Worm (Caenorhabditis elegans) whole organism, young adult: ENCODE data around the gene tbx-43.

ENCODE experiments used
- B0261.1 ChIP-seq: sonication (generic microtip); optimal IDR thresholded peaks from 2 replicates; lab custom pipeline; 2016; ENCODE audit warnings: mild to moderate bottlenecking, missing genetic modification characterization, moderate library complexity, missing compliant biosample characterization
- D2030.7 ChIP-seq: fragments of 200-800 bp; sonication (Bioruptor generic); IDR thresholded peaks from 2 replicates; pipeline ENCODE4 v1.3.6; 2022; ENCODE audit warnings: missing genetic modification reagents, missing genetic modification characterization, missing compliant biosample characterization
- F10E7.11 ChIP-seq: sonication (generic microtip); optimal IDR thresholded peaks from 2 replicates; lab custom pipeline; 2017; ENCODE audit warnings: mild to moderate bottlenecking, missing genetic modification characterization, moderate library complexity, missing compliant biosample characterization
- F22D6.2 ChIP-seq: sonication (generic microtip); optimal IDR thresholded peaks from 2 replicates; lab custom pipeline; 2016; ENCODE audit warnings: mild to moderate bottlenecking, missing genetic modification characterization, missing compliant biosample characterization
- F33H1.4 ChIP-seq: fragments of 200-800 bp; sonication (Bioruptor generic); IDR thresholded peaks from 2 replicates; pipeline ENCODE4 v1.3.6; 2022; ENCODE audit warnings: missing genetic modification reagents, missing genetic modification characterization, missing compliant biosample characterization
- F57A8.1 ChIP-seq: fragments of 200-800 bp; sonication (Bioruptor generic); optimal IDR thresholded peaks from 2 replicates; lab custom pipeline; 2018; ENCODE audit warnings: mild to moderate bottlenecking, missing genetic modification characterization, moderate library complexity, missing compliant biosample characterization
- K11D2.4 ChIP-seq: fragments of 200-800 bp; sonication (Bioruptor generic); IDR thresholded peaks from 2 replicates; pipeline ENCODE4 v1.3.6; 2022; ENCODE audit warnings: missing genetic modification reagents, missing genetic modification characterization, missing compliant biosample characterization
- Y56A3A.18 ChIP-seq: fragments of 200-800 bp; sonication (Bioruptor generic); IDR thresholded peaks from 2 replicates; pipeline ENCODE4 v1.3.6; 2022; ENCODE audit warnings: missing genetic modification reagents, missing genetic modification characterization, missing compliant biosample characterization
- athp-1 ChIP-seq: sonication (generic microtip); optimal IDR thresholded peaks from 2 replicates; lab custom pipeline; 2017; ENCODE audit warnings: mild to moderate bottlenecking, missing genetic modification characterization, missing compliant biosample characterization
- bed-2 ChIP-seq: fragments of 200-800 bp; sonication (Bioruptor generic); IDR thresholded peaks from 2 replicates; pipeline ENCODE4 v1.3.6; 2022; ENCODE audit warnings: missing genetic modification reagents, missing genetic modification characterization, missing compliant biosample characterization
- cebp-1 ChIP-seq, 2 experiments: fragments of 200-800 bp in 1 of 2; sonication (Bioruptor generic) in 1 of 2; sonication (generic microtip) in 1 of 2; IDR thresholded peaks in 1 of 2; optimal IDR thresholded peaks in 1 of 2; 2 replicates each; pipeline versions ENCODE4 v1.3.6 to Lab custom; 2017 to 2022; ENCODE audit warnings: missing compliant biosample characterization in 2 of 2, missing genetic modification characterization in 2 of 2, mild to moderate bottlenecking in 1 of 2, missing genetic modification reagents in 1 of 2, moderate library complexity in 1 of 2
- cebp-2 ChIP-seq: fragments of 200-800 bp; sonication (Bioruptor generic); IDR thresholded peaks from 2 replicates; pipeline ENCODE4 v1.3.6; 2022; ENCODE audit warnings: missing genetic modification characterization, missing compliant biosample characterization
- chd-7 ChIP-seq: sonication (generic microtip); optimal IDR thresholded peaks from 2 replicates; lab custom pipeline; 2016; ENCODE audit warnings: mild to moderate bottlenecking, missing genetic modification characterization, moderate library complexity, missing compliant biosample characterization
- die-1 ChIP-seq: sonication (generic microtip); optimal IDR thresholded peaks from 2 replicates; lab custom pipeline; 2016; ENCODE audit warnings: missing genotype, mild to moderate bottlenecking, missing genetic modification characterization, missing compliant biosample characterization
- dox-1 ChIP-seq: fragments of 200-800 bp; sonication (Bioruptor generic); IDR thresholded peaks from 2 replicates; pipeline ENCODE4 v1.3.6; 2022; ENCODE audit warnings: missing genetic modification reagents, missing genetic modification characterization, missing compliant biosample characterization
- him-1 ChIP-seq: sonication (generic microtip); optimal IDR thresholded peaks from 2 replicates; lab custom pipeline; 2016; ENCODE audit warnings: missing genotype, missing genetic modification reagents, missing genetic modification characterization, missing compliant biosample characterization
- hmg-1.2 ChIP-seq: fragments of 200-800 bp; sonication (Bioruptor generic); IDR thresholded peaks from 2 replicates; pipeline ENCODE4 v1.3.6; 2022; ENCODE audit warnings: missing genetic modification reagents, missing genetic modification characterization, missing compliant biosample characterization
- hsf-1 ChIP-seq: fragments of 200-800 bp; sonication (Bioruptor generic); IDR thresholded peaks from 2 replicates; pipeline ENCODE4 v1.3.6; 2022; ENCODE audit warnings: missing genetic modification reagents, missing genetic modification characterization, missing compliant biosample characterization
- let-607 ChIP-seq, 2 experiments: fragments of 200-800 bp in 1 of 2; sonication (Bioruptor generic) in 1 of 2; sonication (generic microtip) in 1 of 2; optimal IDR thresholded peaks; 2 replicates each; lab custom pipeline; 2016 to 2018; ENCODE audit warnings: mild to moderate bottlenecking in 2 of 2, missing compliant biosample characterization in 2 of 2, missing genetic modification characterization in 2 of 2, moderate library complexity in 2 of 2, missing genotype in 1 of 2
- lin-26 ChIP-seq: fragments of 200-800 bp; sonication (Bioruptor generic); IDR thresholded peaks from 2 replicates; pipeline ENCODE4 v1.3.6; 2022; ENCODE audit warnings: missing genetic modification reagents, missing genetic modification characterization, missing compliant biosample characterization
- lin-54 ChIP-seq: fragments of 200-800 bp; sonication (Bioruptor generic); optimal IDR thresholded peaks from 2 replicates; lab custom pipeline; 2018; ENCODE audit warnings: mild to moderate bottlenecking, missing genetic modification characterization, missing compliant biosample characterization
- lsl-1 ChIP-seq: fragments of 200-800 bp; sonication (Bioruptor generic); optimal IDR thresholded peaks from 2 replicates; lab custom pipeline; 2018; ENCODE audit warnings: mild to moderate bottlenecking, missing genetic modification characterization, moderate library complexity, missing compliant biosample characterization
- madf-6 ChIP-seq: fragments of 200-800 bp; sonication (Bioruptor generic); IDR thresholded peaks from 2 replicates; pipeline ENCODE4 v1.3.6; 2022; ENCODE audit warnings: missing genetic modification reagents, missing genetic modification characterization, missing compliant biosample characterization
- mcd-1 ChIP-seq: fragments of 200-800 bp; sonication (Bioruptor generic); IDR thresholded peaks from 2 replicates; pipeline ENCODE4 v1.3.6; 2022; ENCODE audit warnings: missing genetic modification reagents, missing genetic modification characterization, missing compliant biosample characterization
- mxl-1 ChIP-seq: sonication (generic microtip); optimal IDR thresholded peaks from 2 replicates; lab custom pipeline; 2016; ENCODE audit warnings: missing genetic modification characterization, missing compliant biosample characterization
- nhr-90 ChIP-seq: sonication (generic microtip); optimal IDR thresholded peaks from 2 replicates; lab custom pipeline; 2016; ENCODE audit warnings: missing genotype, mild to moderate bottlenecking, missing genetic modification characterization, missing compliant biosample characterization
- pbrm-1 ChIP-seq: fragments of 200-800 bp; sonication (Bioruptor generic); IDR thresholded peaks from 2 replicates; pipeline ENCODE4 v1.3.6; 2022; ENCODE audit warnings: missing genetic modification reagents, missing genetic modification characterization, missing compliant biosample characterization
- rcor-1 ChIP-seq: fragments of 200-800 bp; sonication (Bioruptor generic); IDR thresholded peaks from 2 replicates; pipeline ENCODE4 v1.3.6; 2022; ENCODE audit warnings: missing genetic modification reagents, missing genetic modification characterization, missing compliant biosample characterization
- rpc-1 ChIP-seq, 2 experiments: fragments of 150-350 bp in 1 of 2; sonication (generic microtip) in 1 of 2; optimal IDR thresholded peaks; 2 replicates each; lab custom pipeline; 2014 to 2018; ENCODE audit warnings: missing biosample characterization in 1 of 2, missing genetic modification characterization in 1 of 2, missing genetic modification reagents in 1 of 2, missing genotype in 1 of 2
- snpc-1.1 ChIP-seq: sonication (generic microtip); optimal IDR thresholded peaks from 2 replicates; lab custom pipeline; 2017; ENCODE audit warnings: missing genetic modification characterization, mild to moderate bottlenecking, missing compliant biosample characterization, antibody characterized with exemption, moderate library complexity, missing genotype, missing genetic modification reagents; ENCODE audit not compliant: insufficient read depth
- snpc-1.3 ChIP-seq: sonication (generic microtip); optimal IDR thresholded peaks from 2 replicates; lab custom pipeline; 2017; ENCODE audit warnings: missing genetic modification characterization, mild to moderate bottlenecking, missing compliant biosample characterization, antibody characterized with exemption, moderate library complexity, missing genotype, missing genetic modification reagents; ENCODE audit not compliant: insufficient read depth
- snpc-3.4 ChIP-seq: sonication (generic microtip); optimal IDR thresholded peaks from 2 replicates; lab custom pipeline; 2017; ENCODE audit warnings: missing genetic modification characterization, mild to moderate bottlenecking, missing compliant biosample characterization, antibody characterized with exemption, moderate library complexity, missing genotype, missing genetic modification reagents
- tbp1 ChIP-seq: fragments of 200-800 bp; sonication (Bioruptor generic); optimal IDR thresholded peaks from 2 replicates; lab custom pipeline; 2018; ENCODE audit warnings: mild to moderate bottlenecking, missing genetic modification characterization, missing compliant biosample characterization
- zfh-2 ChIP-seq: fragments of 200-800 bp; sonication (Bioruptor generic); conservative IDR thresholded peaks from 2 replicates; pipeline ENCODE4 v1.3.6; 2022; ENCODE audit warnings: missing genetic modification reagents, missing genetic modification characterization, missing compliant biosample characterization
- ztf-18 ChIP-seq: sonication (generic microtip); optimal IDR thresholded peaks from 2 replicates; lab custom pipeline; 2016; ENCODE audit warnings: missing genotype, mild to moderate bottlenecking, missing genetic modification characterization, missing compliant biosample characterization

tbx-43 gene

DNA sequence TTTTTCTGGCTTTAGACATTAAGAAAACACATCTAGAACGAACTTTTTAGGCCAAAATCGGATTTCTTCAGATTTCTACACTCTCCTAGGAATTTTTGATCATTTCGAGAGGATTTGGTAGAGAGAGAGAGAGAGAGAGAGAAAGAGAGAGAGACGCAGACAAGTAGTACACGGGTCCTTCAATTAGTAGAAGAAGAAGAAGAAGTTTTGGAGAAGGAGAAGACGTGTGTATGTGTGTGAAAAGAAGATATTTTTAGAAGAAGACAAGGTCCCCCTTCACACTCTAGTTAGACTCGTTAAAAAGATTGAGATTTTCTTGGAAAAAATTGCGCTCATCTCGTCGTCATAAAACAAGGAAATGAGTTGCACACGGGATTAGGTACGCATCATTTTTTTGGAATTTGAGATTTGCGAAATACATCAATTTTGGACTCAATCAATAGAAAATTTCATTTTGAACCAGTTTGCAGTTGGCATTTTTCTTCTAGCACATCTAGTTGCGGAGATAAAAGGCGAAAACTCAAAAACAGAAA is 26.3 kb downstream of the tbx-43 start:
- TF ChIP-seq rcor-1 (GFP tag; lab: Robert Waterston, UW) (no peak), him-1 (no peak), B0261.1 (tag; lab: Kevin White, UChicago) (peak; percentile 6), Y56A3A.18 (GFP tag; lab: Robert Waterston, UW) (no peak)

DNA sequence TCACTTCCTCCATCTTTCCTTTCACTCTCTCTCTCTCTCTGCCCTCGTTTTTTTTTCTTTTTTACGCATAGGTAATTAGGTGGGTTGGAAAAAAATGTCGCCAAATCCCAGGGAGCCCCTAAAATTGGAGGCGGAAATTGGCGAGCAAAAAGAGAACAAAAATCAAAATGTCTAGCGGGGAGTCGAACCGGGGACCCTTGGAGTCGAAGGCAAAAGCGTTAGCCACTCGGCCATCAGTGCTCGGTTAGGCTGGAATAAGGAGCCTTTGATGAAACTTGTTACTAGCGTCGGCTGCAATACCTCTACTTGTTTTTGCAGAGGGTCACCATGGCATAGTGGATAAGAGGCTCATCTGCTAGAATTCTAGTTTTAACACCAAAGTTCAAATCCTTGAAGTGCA is 26.8 kb downstream of the tbx-43 start:
- TF ChIP-seq F22D6.2 (tag; lab: Kevin White, UChicago) (no peak), let-607 (tag; optimal IDR thresholded peaks at IDR 0.05; lab: Kevin White, UChicago) (no peak), tbp1 (GFP tag; lab: Kevin White, UChicago) (peak; percentile 86), lin-26 (GFP tag; lab: Robert Waterston, UW) (peak; percentile 65; the same call in 1 of the 2 replicates), hmg-1.2 (GFP tag; lab: Robert Waterston, UW) (0 out of 2 replicates have a peak, but pooled peaks have one; percentile 20), nhr-90 (tag; lab: Kevin White, UChicago) (peak; percentile 48), chd-7 (tag; lab: Kevin White, UChicago) (peak; percentile 22), cebp-2 (GFP tag; lab: Robert Waterston, UW) (no peak), lsl-1 (GFP tag; lab: Kevin White, UChicago) (peak; percentile 39), lin-54 (GFP tag; lab: Kevin White, UChicago) (peak; percentile 17), rcor-1 (GFP tag; lab: Robert Waterston, UW) (no peak), madf-6 (peak; percentile 20; the same call in 1 of the 2 replicates), F57A8.1 (GFP tag; lab: Kevin White, UChicago) (peak; percentile 20), mxl-1 (tag; lab: Kevin White, UChicago) (peak; percentile 7), F10E7.11 (tag; lab: Kevin White, UChicago) (no peak), pbrm-1 (peak; percentile 48), D2030.7 (GFP tag; lab: Robert Waterston, UW) (peak; percentile 30; the same call in 1 of the 2 replicates), snpc-3.4 (tag; lab: Kevin White, UChicago) (peak; percentile 4), him-1 (no peak), die-1 (tag; lab: Kevin White, UChicago) (peak; percentile 54), snpc-1.1 (tag; lab: Kevin White, UChicago) (no peak), dox-1 (GFP tag; lab: Robert Waterston, UW) (peak; percentile 31; the same call in 1 of the 2 replicates), cebp-1 (GFP tag; IDR thresholded peaks at IDR 0.05; lab: Robert Waterston, UW) (no peak), cebp-1 (tag; optimal IDR thresholded peaks at IDR 0.05; lab: Kevin White, UChicago) (peak; percentile 25), K11D2.4 (GFP tag; lab: Robert Waterston, UW) (peak; percentile 16; the same call in 1 of the 2 replicates), F33H1.4 (0 out of 2 replicates have a peak, but pooled peaks have one; percentile 20), B0261.1 (tag; lab: Kevin White, UChicago) (peak; percentile 68), zfh-2 (GFP tag; lab: Robert Waterston, UW) (peak; percentile 61), athp-1 (tag; lab: Kevin White, UChicago) (peak; percentile 22), snpc-1.3 (peak; percentile 49), ztf-18 (tag; lab: Kevin White, UChicago) (peak; percentile 21), mcd-1 (GFP tag; lab: Robert Waterston, UW) (peak; percentile 32; the same call in 1 of the 2 replicates), hsf-1 (GFP tag; lab: Robert Waterston, UW) (0 out of 2 replicates have a peak, but pooled peaks have one; percentile 13), rpc-1 (optimal IDR thresholded peaks at IDR 0.05; lab: Kevin White, UChicago) (peak; percentile 60), rpc-1 (tag; optimal IDR thresholded peaks at IDR 0.05; lab: Kevin White, UChicago) (peak; percentile 78), bed-2 (GFP tag; lab: Robert Waterston, UW) (no peak)
